Fruit fly (Drosophila melanogaster) whole organism, embryonic: ENCODE data around the gene CG10809.

ENCODE experiments used
- Abd-B ChIP-seq: fragments of 200-800 bp; sonication (Bioruptor generic); optimal IDR thresholded peaks from 2 replicates; lab custom pipeline; 2018; ENCODE audit warnings: missing biosample characterization, mild to moderate bottlenecking, missing genetic modification characterization, moderate library complexity
- Bteb2 ChIP-seq: fragments of 200-800 bp; sonication (Bioruptor generic); optimal IDR thresholded peaks from 2 replicates; lab custom pipeline; 2016; ENCODE audit warnings: missing biosample characterization, missing genetic modification characterization
- CG11560 ChIP-seq: fragments of 200-800 bp; sonication (Bioruptor generic); IDR thresholded peaks from 3 replicates; pipeline ENCODE4 v1.3.6; 2022; ENCODE audit warnings: missing biosample characterization, missing genetic modification characterization
- CG13287 ChIP-seq: fragments of 200-800 bp; sonication (Bioruptor generic); IDR thresholded peaks from 2 replicates; pipeline ENCODE4 v1.3.6; 2022; ENCODE audit warnings: missing biosample characterization, missing genetic modification characterization; ENCODE audit not compliant: partially characterized antibody
- CG15479 ChIP-seq: fragments of 200-800 bp; sonication (Bioruptor generic); optimal IDR thresholded peaks from 3 replicates; lab custom pipeline; 2019; ENCODE audit warnings: missing biosample characterization, mild to moderate bottlenecking, missing genetic modification characterization, moderate library complexity
- CG30020 ChIP-seq: fragments of 200-800 bp; optimal IDR thresholded peaks from 2 replicates; lab custom pipeline; 2019; ENCODE audit warnings: missing biosample characterization, mild to moderate bottlenecking, missing genetic modification characterization, moderate library complexity
- CG31224 ChIP-seq: fragments of 200-800 bp; sonication (Bioruptor generic); IDR thresholded peaks from 2 replicates; pipeline ENCODE4 v1.3.6; 2022; ENCODE audit warnings: missing biosample characterization, missing genetic modification characterization
- CG31388 ChIP-seq: fragments of 200-800 bp; sonication (Bioruptor generic); optimal IDR thresholded peaks from 2 replicates; lab custom pipeline; 2016; ENCODE audit warnings: missing biosample characterization, missing genetic modification characterization
- CG34422 ChIP-seq: fragments of 200-800 bp; sonication (Bioruptor generic); IDR thresholded peaks from 3 replicates; pipeline ENCODE4 v1.3.6; 2022; ENCODE audit warnings: missing biosample characterization, missing genetic modification characterization
- CG42726 ChIP-seq: fragments of 200-800 bp; sonication (Bioruptor generic); IDR thresholded peaks from 2 replicates; pipeline ENCODE4 v1.3.6; 2022; ENCODE audit warnings: missing biosample characterization, missing genetic modification characterization; ENCODE audit not compliant: partially characterized antibody
- CG6683 ChIP-seq: fragments of 200-800 bp; sonication (Bioruptor generic); optimal IDR thresholded peaks from 2 replicates; lab custom pipeline; 2017; ENCODE audit warnings: missing biosample characterization, mild to moderate bottlenecking, missing genetic modification characterization, missing genetic modification reagents
- CG7963 ChIP-seq: fragments of 200-800 bp; sonication (Bioruptor generic); IDR thresholded peaks from 3 replicates; pipeline ENCODE4 v1.3.6; 2022; ENCODE audit warnings: missing biosample characterization, missing genetic modification characterization; ENCODE audit not compliant: partially characterized antibody
- CTCF ChIP-seq: fragments of 200-800 bp; sonication (Bioruptor generic); optimal IDR thresholded peaks from 2 replicates; lab custom pipeline; 2017; ENCODE audit warnings: missing biosample characterization, mild to moderate bottlenecking, missing genetic modification characterization, moderate library complexity
- CoRest ChIP-seq: fragments of 200-800 bp; sonication (Bioruptor generic); optimal IDR thresholded peaks from 3 replicates; lab custom pipeline; 2018; ENCODE audit warnings: missing biosample characterization, mild to moderate bottlenecking, missing genetic modification characterization, moderate library complexity
- ERR ChIP-seq: fragments of 200-800 bp; sonication (Bioruptor generic); optimal IDR thresholded peaks from 2 replicates; lab custom pipeline; 2016; ENCODE audit warnings: missing biosample characterization, missing genetic modification characterization
- Fer2 ChIP-seq: fragments of 200-800 bp; sonication (Bioruptor generic); optimal IDR thresholded peaks from 2 replicates; lab custom pipeline; 2018; ENCODE audit warnings: missing biosample characterization, mild to moderate bottlenecking, missing genetic modification characterization, moderate library complexity
- Fer3 ChIP-seq: fragments of 200-800 bp; sonication (Bioruptor generic); optimal IDR thresholded peaks from 2 replicates; lab custom pipeline; 2018; ENCODE audit warnings: missing biosample characterization, mild to moderate bottlenecking, missing genetic modification characterization, moderate library complexity
- H15 ChIP-seq: fragments of 200-800 bp; sonication (Bioruptor generic); IDR thresholded peaks from 3 replicates; pipeline ENCODE4 v1.3.6; 2022; ENCODE audit warnings: missing biosample characterization, missing genetic modification characterization
- H2.0 ChIP-seq: fragments of 200-800 bp; sonication (Bioruptor generic); IDR thresholded peaks from 2 replicates; pipeline ENCODE4 v1.3.6; 2022; ENCODE audit warnings: missing biosample characterization, missing genetic modification characterization
- HLH4C ChIP-seq: fragments of 200-800 bp; sonication (Bioruptor generic); IDR thresholded peaks from 3 replicates; pipeline ENCODE4 v1.3.6; 2022; ENCODE audit warnings: missing biosample characterization, missing genetic modification characterization; ENCODE audit not compliant: partially characterized antibody
- HmgZ ChIP-seq: fragments of 200-800 bp; sonication (Bioruptor generic); optimal IDR thresholded peaks from 2 replicates; lab custom pipeline; 2018; ENCODE audit warnings: missing biosample characterization, mild to moderate bottlenecking, missing genetic modification characterization
- Hmx ChIP-seq: fragments of 200-800 bp; sonication (Bioruptor generic); optimal IDR thresholded peaks from 2 replicates; lab custom pipeline; 2016; ENCODE audit warnings: missing biosample characterization, missing genetic modification characterization
- NfI ChIP-seq: fragments of 200-800 bp; sonication (Bioruptor generic); optimal IDR thresholded peaks from 3 replicates; lab custom pipeline; 2018; ENCODE audit warnings: missing biosample characterization, mild to moderate bottlenecking, missing genetic modification characterization, moderate library complexity
- Scr ChIP-seq: fragments of 200-800 bp; sonication (Bioruptor generic); IDR thresholded peaks from 2 replicates; pipeline ENCODE4 v1.3.6; 2022; ENCODE audit warnings: missing biosample characterization, missing genetic modification characterization; ENCODE audit not compliant: partially characterized antibody
- Ssrp ChIP-seq: fragments of 200-800 bp; sonication (Bioruptor generic); optimal IDR thresholded peaks from 2 replicates; lab custom pipeline; 2018; ENCODE audit warnings: missing biosample characterization, mild to moderate bottlenecking, missing genetic modification characterization, moderate library complexity
- Stat92E ChIP-seq, 3 experiments: fragments of >200 bp in 2 of 3; fragments of 200-800 bp in 1 of 3; sonication (Bioruptor generic) in 1 of 3; optimal IDR thresholded peaks; 2 replicates each; lab custom pipeline; 2017 to 2019; ENCODE audit warnings: missing biosample characterization in 3 of 3, missing genetic modification characterization in 3 of 3, mild to moderate bottlenecking in 1 of 3, moderate library complexity in 1 of 3
- YL-1 ChIP-seq: fragments of 200-800 bp; sonication (Bioruptor generic); optimal IDR thresholded peaks from 3 replicates; lab custom pipeline; 2017; ENCODE audit warnings: missing biosample characterization, mild to moderate bottlenecking, missing genetic modification characterization
- al ChIP-seq: fragments of 200-800 bp; sonication (Bioruptor generic); IDR thresholded peaks from 2 replicates; pipeline ENCODE4 v1.3.6; 2022; ENCODE audit warnings: missing biosample characterization, missing genetic modification characterization
- ase ChIP-seq: fragments of 200-800 bp; sonication (Bioruptor generic); IDR thresholded peaks from 3 replicates; pipeline ENCODE4 v1.3.6; 2022; ENCODE audit warnings: missing biosample characterization, missing genetic modification characterization
- bsh ChIP-seq, 2 experiments: fragments of 200-800 bp; sonication (Bioruptor generic); optimal IDR thresholded peaks; 2 replicates each; lab custom pipeline; 2017 to 2018; ENCODE audit warnings: mild to moderate bottlenecking in 2 of 2, missing biosample characterization in 2 of 2, missing genetic modification characterization in 2 of 2, moderate library complexity in 1 of 2
- fd3F ChIP-seq: fragments of 200-800 bp; sonication (Bioruptor generic); optimal IDR thresholded peaks from 2 replicates; lab custom pipeline; 2018; ENCODE audit warnings: missing biosample characterization, mild to moderate bottlenecking, missing genetic modification characterization, moderate library complexity
- fu2 ChIP-seq: fragments of 200-800 bp; sonication (Bioruptor generic); optimal IDR thresholded peaks from 2 replicates; lab custom pipeline; 2016; ENCODE audit warnings: missing biosample characterization, missing genetic modification characterization
- gcm ChIP-seq: fragments of 200-800 bp; sonication (Bioruptor generic); optimal IDR thresholded peaks from 2 replicates; lab custom pipeline; 2019; ENCODE audit warnings: missing biosample characterization, mild to moderate bottlenecking, missing genetic modification characterization, moderate library complexity
- gro ChIP-seq: fragments of 200-800 bp; sonication (Bioruptor generic); optimal IDR thresholded peaks from 2 replicates; lab custom pipeline; 2016; ENCODE audit warnings: missing biosample characterization, missing genetic modification characterization
- gt ChIP-seq: fragments of 200-800 bp; sonication (Bioruptor generic); IDR thresholded peaks from 2 replicates; pipeline ENCODE4 v1.3.6; 2022; ENCODE audit warnings: missing biosample characterization, missing genetic modification characterization
- ken ChIP-seq: fragments of 200-800 bp; sonication (Bioruptor generic); IDR thresholded peaks from 3 replicates; pipeline ENCODE4 v1.3.6; 2022; ENCODE audit warnings: missing biosample characterization, missing genetic modification characterization
- maf-S ChIP-seq: fragments of 200-800 bp; sonication (Bioruptor generic); optimal IDR thresholded peaks from 2 replicates; lab custom pipeline; 2016; ENCODE audit warnings: missing biosample characterization, missing genetic modification characterization
- mirr ChIP-seq: fragments of 200-800 bp; sonication (Bioruptor generic); optimal IDR thresholded peaks from 3 replicates; lab custom pipeline; 2018; ENCODE audit warnings: missing biosample characterization, mild to moderate bottlenecking, missing genetic modification characterization
- mld ChIP-seq: fragments of 200-800 bp; sonication (Bioruptor generic); IDR thresholded peaks from 3 replicates; pipeline ENCODE4 v1.3.6; 2022; ENCODE audit warnings: missing biosample characterization, missing genetic modification characterization; ENCODE audit not compliant: partially characterized antibody
- odd ChIP-seq: fragments of 200-800 bp; sonication (Bioruptor generic); optimal IDR thresholded peaks from 2 replicates; lab custom pipeline; 2017; ENCODE audit warnings: missing biosample characterization, mild to moderate bottlenecking, missing genetic modification characterization
- peb ChIP-seq: fragments of 200-800 bp; sonication (Bioruptor generic); IDR thresholded peaks from 2 replicates; pipeline ENCODE4 v1.3.6; 2022; ENCODE audit warnings: missing biosample characterization, missing genetic modification characterization
- psq ChIP-seq: fragments of 200-800 bp; sonication (Bioruptor generic); optimal IDR thresholded peaks from 2 replicates; lab custom pipeline; 2017; ENCODE audit warnings: missing biosample characterization, missing genetic modification characterization
- pum ChIP-seq: fragments of 200-800 bp; sonication (Bioruptor generic); optimal IDR thresholded peaks from 2 replicates; lab custom pipeline; 2016; ENCODE audit warnings: missing biosample characterization, missing genetic modification characterization
- pzg ChIP-seq: fragments of 200-800 bp; sonication (Bioruptor generic); optimal IDR thresholded peaks from 3 replicates; lab custom pipeline; 2018; ENCODE audit warnings: missing biosample characterization, mild to moderate bottlenecking, missing genetic modification characterization, moderate library complexity
- scrt ChIP-seq: fragments of 200-800 bp; sonication (Bioruptor generic); optimal IDR thresholded peaks from 2 replicates; lab custom pipeline; 2018; ENCODE audit warnings: missing biosample characterization, mild to moderate bottlenecking, missing genetic modification characterization, moderate library complexity
- seq ChIP-seq: fragments of 200-800 bp; sonication (Bioruptor generic); IDR thresholded peaks from 2 replicates; pipeline ENCODE4 v1.3.6; 2022; ENCODE audit warnings: missing biosample characterization, missing genetic modification characterization
- trem ChIP-seq: fragments of 200-800 bp; optimal IDR thresholded peaks from 3 replicates; lab custom pipeline; 2019; ENCODE audit warnings: missing biosample characterization, mild to moderate bottlenecking, missing genetic modification characterization, moderate library complexity
- tx ChIP-seq: fragments of 200-800 bp; sonication (Bioruptor generic); optimal IDR thresholded peaks from 2 replicates; lab custom pipeline; 2016; ENCODE audit warnings: missing biosample characterization, missing genetic modification characterization
- wor ChIP-seq: fragments of 200-800 bp; sonication (Bioruptor generic); IDR thresholded peaks from 2 replicates; pipeline ENCODE4 v1.3.6; 2022; ENCODE audit warnings: missing biosample characterization, missing genetic modification characterization

The CG10809 gene

DNA sequence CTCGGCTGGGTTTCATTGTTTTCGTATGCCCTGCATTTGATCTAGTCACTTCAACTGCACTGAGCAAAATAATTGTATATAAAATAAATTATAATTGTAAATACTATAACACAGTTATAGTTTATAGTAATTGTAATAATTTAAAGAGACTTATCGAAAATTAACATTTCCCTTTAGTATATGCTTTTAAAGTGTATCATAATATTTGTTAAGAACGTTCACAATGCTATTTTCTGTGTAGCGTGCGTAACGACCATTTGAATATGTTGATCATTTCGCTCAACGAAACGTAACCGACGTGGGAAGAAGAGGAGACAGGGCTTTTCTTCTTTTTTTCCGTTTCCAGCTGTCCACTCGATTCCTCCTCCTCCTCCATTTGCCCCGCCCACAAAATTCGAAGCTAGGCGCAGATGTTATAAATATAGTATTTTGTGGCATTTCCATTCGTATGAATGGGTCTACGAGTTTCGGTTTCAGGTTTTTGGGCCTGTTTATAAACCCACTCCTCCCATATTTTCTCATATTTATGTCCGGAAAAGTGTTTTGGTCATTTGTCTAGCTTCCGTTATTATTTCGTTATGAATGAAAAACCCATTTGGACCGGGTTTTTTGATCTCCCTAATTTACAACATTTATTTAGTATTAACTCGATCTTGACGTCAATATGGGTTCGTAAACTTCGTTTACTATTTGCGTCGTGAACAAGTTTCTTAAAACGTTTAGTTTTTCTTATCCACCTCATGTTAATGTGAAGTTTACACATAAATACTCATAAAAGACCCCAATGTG is 3.1 kb downstream of the CG10809 start (continued):
- no peak for TF ChIP-seq YL-1
- TF ChIP-seq fd3F (GFP tag; lab: Kevin White, UChicago), result peak; percentile 46
- TF ChIP-seq Stat92E (GFP tag; optimal IDR thresholded peaks at IDR 0.05; lab: Kevin White, UChicago), result no peak
- TF ChIP-seq ken (GFP tag; lab: Robert Waterston, UW), result peak; percentile 49; the same call in 1 of the 3 replicates
- peak; percentile 78 for TF ChIP-seq Abd-B (GFP tag; lab: Kevin White, UChicago)
- TF ChIP-seq pum (GFP tag; lab: Kevin White, UChicago), result no peak
- TF ChIP-seq al, result peak; percentile 19; the same call in 1 of the 2 replicates
- TF ChIP-seq Fer3 (tag; lab: Kevin White, UChicago), result peak; percentile 76
- no peak for TF ChIP-seq mld
- TF ChIP-seq HLH4C (GFP tag; lab: Robert Waterston, UW), result no peak
- TF ChIP-seq seq (GFP tag; lab: Robert Waterston, UW), result peak; percentile 76
- TF ChIP-seq NfI (GFP tag; lab: Kevin White, UChicago), result peak; percentile 47
- TF ChIP-seq CG6683 (GFP tag; lab: Kevin White, UChicago), result peak; percentile 29
- TF ChIP-seq CG34422 (GFP tag; lab: Robert Waterston, UW), result peak; percentile 82
- peak; percentile 9 for TF ChIP-seq CG30020 (tag; lab: Kevin White, UChicago)
- TF ChIP-seq tx (GFP tag; lab: Kevin White, UChicago), result no peak
- TF ChIP-seq CG31388 (GFP tag; lab: Kevin White, UChicago), result peak; percentile 26
- no peak for TF ChIP-seq CG11560 (tag; lab: Robert Waterston, UW)
- TF ChIP-seq maf-S, result no peak
- TF ChIP-seq ERR (GFP tag; lab: Kevin White, UChicago), result no peak
- peak; percentile 88 for TF ChIP-seq CoRest (tag; lab: Kevin White, UChicago)
- TF ChIP-seq CG13287 (GFP tag; lab: Robert Waterston, UW), result no peak
- peak; percentile 59 for TF ChIP-seq odd (GFP tag; lab: Kevin White, UChicago)
- no peak for TF ChIP-seq gro
- TF ChIP-seq CTCF (GFP tag; lab: Kevin White, UChicago), result no peak
- TF ChIP-seq peb (GFP tag; lab: Robert Waterston, UW), result peak; percentile 80
- TF ChIP-seq pzg (GFP tag; lab: Kevin White, UChicago), result no peak
- TF ChIP-seq Hmx (GFP tag; lab: Kevin White, UChicago), result no peak
- no peak for TF ChIP-seq fu2 (GFP tag; lab: Kevin White, UChicago)
- TF ChIP-seq gt, result peak; percentile 82
- TF ChIP-seq ase, result peak; percentile 83
- TF ChIP-seq CG7963 (GFP tag; lab: Robert Waterston, UW), result no peak
- TF ChIP-seq CG31224 (GFP tag; lab: Robert Waterston, UW), result peak; percentile 61
- no peak for TF ChIP-seq Fer2
- TF ChIP-seq wor (GFP tag; lab: Robert Waterston, UW), result peak; percentile 76
- TF ChIP-seq trem (tag; lab: Kevin White, UChicago), result peak; percentile 94
- TF ChIP-seq Bteb2 (GFP tag; lab: Kevin White, UChicago), result peak; percentile 19
- peak; percentile 87 for TF ChIP-seq gcm
- no peak for TF ChIP-seq CG42726 (GFP tag; lab: Robert Waterston, UW)
- TF ChIP-seq bsh (GFP tag; optimal IDR thresholded peaks at IDR 0.05; lab: Kevin White, UChicago), result peak in 1 of 2 experiments; percentile 95
- no peak for TF ChIP-seq Scr (GFP tag; lab: Robert Waterston, UW)
- no peak for TF ChIP-seq CG15479
- peak; percentile 51 for TF ChIP-seq scrt (GFP tag; lab: Kevin White, UChicago)
- peak; percentile 70 for TF ChIP-seq psq (GFP tag; lab: Kevin White, UChicago)
- peak; percentile 81 for TF ChIP-seq H15
- no peak for TF ChIP-seq mirr
- TF ChIP-seq HmgZ (tag; lab: Kevin White, UChicago), result no peak
- peak; percentile 57 for TF ChIP-seq H2.0 (GFP tag; lab: Robert Waterston, UW)
- peak; percentile 89 for TF ChIP-seq Ssrp (tag; lab: Kevin White, UChicago)
